Worm (Caenorhabditis elegans) whole organism, early embryonic: Measurements from ENCODE around the gene catp-3.

Source experiments
- B0310.2 ChIP-seq: sonication (generic microtip); optimal IDR thresholded peaks from 2 replicates; lab custom pipeline; 2016; ENCODE audit warnings: mild to moderate bottlenecking, missing genetic modification characterization, missing compliant biosample characterization
- F13C5.2 ChIP-seq: sonication (generic microtip); optimal IDR thresholded peaks from 2 replicates; lab custom pipeline; 2017; ENCODE audit warnings: mild to moderate bottlenecking, missing genetic modification characterization, inconsistent platforms, missing compliant biosample characterization
- aly-1 ChIP-seq: sonication (generic microtip); optimal IDR thresholded peaks from 2 replicates; lab custom pipeline; 2016; ENCODE audit warnings: missing genetic modification characterization, missing compliant biosample characterization
- ama-1 ChIP-seq: fragments of 150-350 bp; optimal IDR thresholded peaks from 2 replicates; lab custom pipeline; 2014
- ceh-13 ChIP-seq: fragments of 200-800 bp; sonication (Bioruptor generic); optimal IDR thresholded peaks from 2 replicates; lab custom pipeline; 2018; ENCODE audit warnings: mild to moderate bottlenecking, missing genetic modification characterization, missing compliant biosample characterization
- ceh-36 ChIP-seq: sonication (generic microtip); optimal IDR thresholded peaks from 2 replicates; lab custom pipeline; 2016; ENCODE audit warnings: missing genetic modification characterization, inconsistent platforms, missing compliant biosample characterization
- ets-7 ChIP-seq: sonication (generic microtip); optimal IDR thresholded peaks from 2 replicates; lab custom pipeline; 2016; ENCODE audit warnings: missing genotype, missing genetic modification characterization, missing compliant biosample characterization
- flt-1 ChIP-seq: fragments of 200-800 bp; sonication (Bioruptor generic); IDR thresholded peaks from 2 replicates; pipeline ENCODE4 v1.3.6; 2022; ENCODE audit warnings: missing genetic modification characterization, missing compliant biosample characterization
- hmbx-1 ChIP-seq: sonication (generic microtip); optimal IDR thresholded peaks from 2 replicates; lab custom pipeline; 2016; ENCODE audit warnings: mild to moderate bottlenecking, missing genetic modification characterization, missing compliant biosample characterization
- hmg-4 ChIP-seq: fragments of 200-800 bp; sonication (Bioruptor generic); optimal IDR thresholded peaks from 2 replicates; lab custom pipeline; 2018; ENCODE audit warnings: mild to moderate bottlenecking, missing genetic modification characterization, missing compliant biosample characterization
- hnd-1 ChIP-seq: sonication (generic microtip); optimal IDR thresholded peaks from 2 replicates; lab custom pipeline; 2016; ENCODE audit warnings: missing genetic modification characterization, missing compliant biosample characterization
- pes-1 ChIP-seq: fragments of 200-800 bp; sonication (Bioruptor generic); IDR thresholded peaks from 2 replicates; pipeline ENCODE4 v1.3.6; 2022; ENCODE audit warnings: missing genetic modification reagents, missing genetic modification characterization, missing compliant biosample characterization
- scrt-1 ChIP-seq: fragments of 200-800 bp; sonication (Bioruptor generic); IDR thresholded peaks from 2 replicates; pipeline ENCODE4 v1.3.6; 2022; ENCODE audit warnings: missing genetic modification characterization, missing compliant biosample characterization
- sea-1 ChIP-seq: fragments of 200-800 bp; sonication (Bioruptor generic); conservative IDR thresholded peaks from 2 replicates; pipeline ENCODE4 v1.3.6; 2022; ENCODE audit warnings: missing genetic modification characterization, missing compliant biosample characterization
- tbx-11 ChIP-seq: fragments of 200-800 bp; sonication (Bioruptor generic); IDR thresholded peaks from 2 replicates; pipeline ENCODE4 v1.3.6; 2022; ENCODE audit warnings: missing genetic modification characterization, missing compliant biosample characterization
- tbx-37 ChIP-seq: fragments of 200-800 bp; sonication (Bioruptor generic); conservative IDR thresholded peaks from 2 replicates; pipeline ENCODE4 v1.3.6; 2022; ENCODE audit warnings: missing genetic modification reagents, missing genetic modification characterization, missing compliant biosample characterization
- tra-4 ChIP-seq: sonication (generic microtip); optimal IDR thresholded peaks from 2 replicates; lab custom pipeline; 2017; ENCODE audit warnings: missing genetic modification characterization, missing compliant biosample characterization

Gene catp-3

ce11 chrV:8102960-8103359 lies 27.1 kb downstream of the catp-3 start, which contains the start of gene str-90:
str-90 (plus strand) TSS chrV:8103260.
- TF ChIP-seq ets-7 (tag; lab: Kevin White, UChicago) (no peak), ama-1 (lab: Kevin White, UChicago) (no peak), tbx-37 (GFP tag; lab: Robert Waterston, UW) (no peak), ceh-36 (no peak), scrt-1 (no peak)

- TF ChIP-seq scrt-1 (no peak), tra-4 (tag; lab: Kevin White, UChicago) (no peak), ets-7 (tag; lab: Kevin White, UChicago) (no peak), tbx-11 (GFP tag; lab: Robert Waterston, UW) (no peak), flt-1 (GFP tag; lab: Robert Waterston, UW) (no peak), pes-1 (GFP tag; lab: Robert Waterston, UW) (no peak), ama-1 (lab: Kevin White, UChicago) (no peak)
Measured at ce11 chrV:8104473-8104872, 28.7 kb downstream of the catp-3 start, which contains the start of gene srlf-16. srlf-16 (plus strand) TSS chrV:8104773.

- TF ChIP-seq hnd-1 (tag; lab: Kevin White, UChicago): no peak
- TF ChIP-seq ets-7 (tag; lab: Kevin White, UChicago): no peak
- no peak for TF ChIP-seq tra-4 (tag; lab: Kevin White, UChicago)
- TF ChIP-seq hmbx-1: no peak
- no peak for TF ChIP-seq ceh-13
- no peak for TF ChIP-seq pes-1 (GFP tag; lab: Robert Waterston, UW)
Measured at ce11 chrV:8108670-8109069, 32.9 kb downstream of the catp-3 start, which contains the start of gene myo-5. myo-5 (plus strand) TSS chrV:8108970.

- TF ChIP-seq aly-1 (tag; lab: Kevin White, UChicago) (no peak), hmbx-1 (no peak), tbx-37 (GFP tag; lab: Robert Waterston, UW) (no peak), ama-1 (lab: Kevin White, UChicago) (no peak), B0310.2 (tag; lab: Kevin White, UChicago) (no peak), sea-1 (GFP tag; lab: Robert Waterston, UW) (no peak), tra-4 (tag; lab: Kevin White, UChicago) (no peak), hnd-1 (tag; lab: Kevin White, UChicago) (no peak), hmg-4 (GFP tag; lab: Kevin White, UChicago) (no peak), pes-1 (GFP tag; lab: Robert Waterston, UW) (no peak)
Measured at ce11 chrV:8110816-8111215, 35.0 kb downstream of the catp-3 start.

- TF ChIP-seq aly-1 (tag; lab: Kevin White, UChicago) (no peak), ceh-13 (no peak), scrt-1 (no peak), B0310.2 (tag; lab: Kevin White, UChicago) (no peak), flt-1 (GFP tag; lab: Robert Waterston, UW) (no peak), hnd-1 (tag; lab: Kevin White, UChicago) (no peak), pes-1 (GFP tag; lab: Robert Waterston, UW) (no peak), ceh-36 (no peak), sea-1 (GFP tag; lab: Robert Waterston, UW) (no peak), tbx-11 (GFP tag; lab: Robert Waterston, UW) (no peak), tbx-37 (GFP tag; lab: Robert Waterston, UW) (no peak), hmbx-1 (no peak), hmg-4 (GFP tag; lab: Kevin White, UChicago) (no peak), ama-1 (lab: Kevin White, UChicago) (no peak), tra-4 (tag; lab: Kevin White, UChicago) (no peak), F13C5.2 (tag; lab: Kevin White, UChicago) (no peak), ets-7 (tag; lab: Kevin White, UChicago) (no peak)
Measured at ce11 chrV:8114542-8114941, 38.7 kb downstream of the catp-3 start.

- no peak for TF ChIP-seq flt-1 (GFP tag; lab: Robert Waterston, UW)
- no peak for TF ChIP-seq B0310.2 (tag; lab: Kevin White, UChicago)
- TF ChIP-seq F13C5.2 (tag; lab: Kevin White, UChicago): no peak
- TF ChIP-seq ama-1 (lab: Kevin White, UChicago): no peak
- no peak for TF ChIP-seq scrt-1
Measured at ce11 chrV:8117964-8118363, 42.2 kb downstream of the catp-3 start, which contains the start of gene D1014.7. D1014.7 (plus strand) TSS chrV:8118264.

- TF ChIP-seq flt-1 (GFP tag; lab: Robert Waterston, UW) (no peak), hnd-1 (tag; lab: Kevin White, UChicago) (no peak), tbx-37 (GFP tag; lab: Robert Waterston, UW) (no peak), F13C5.2 (tag; lab: Kevin White, UChicago) (no peak), hmbx-1 (no peak), scrt-1 (no peak), B0310.2 (tag; lab: Kevin White, UChicago) (no peak), sea-1 (GFP tag; lab: Robert Waterston, UW) (no peak), pes-1 (GFP tag; lab: Robert Waterston, UW) (no peak), ceh-13 (no peak), ceh-36 (no peak), ama-1 (lab: Kevin White, UChicago) (no peak), hmg-4 (GFP tag; lab: Kevin White, UChicago) (no peak)
Measured at ce11 chrV:8120868-8121267, 45.1 kb downstream of the catp-3 start, which contains the start of gene D1014.6. D1014.6 (plus strand) TSS chrV:8121168.

- TF ChIP-seq hnd-1 (tag; lab: Kevin White, UChicago) (no peak), tbx-37 (GFP tag; lab: Robert Waterston, UW) (no peak), scrt-1 (no peak), ceh-36 (no peak)
Measured at ce11 chrV:8123384-8123783, 47.6 kb downstream of the catp-3 start, which contains the start of gene D1014.5. D1014.5 (plus strand) TSS chrV:8123684.
